Worm (Caenorhabditis elegans): ENCODE data around the gene srbc-6.

Gene srbc-6

ce11 chrV:3149910-3150428 is 20.0 kb upstream of the srbc-6 start:
- TF ChIP-seq nhr-19 (GFP tag; conservative IDR thresholded peaks at IDR 0.05) (no peak), snpc-4 (tag; optimal IDR thresholded peaks at IDR 0.05) (no peak), ets-5 (GFP tag; IDR thresholded peaks at IDR 0.05) (no peak), elt-2 (tag; optimal IDR thresholded peaks at IDR 0.05) (no peak), C16A3.4 (tag; optimal IDR thresholded peaks at IDR 0.05) (no peak), unc-130 (tag; optimal IDR thresholded peaks at IDR 0.05) (no peak), efl-3 (GFP tag; optimal IDR thresholded peaks at IDR 0.05) (no peak), nhr-85 (tag) (no peak), sptf-1 (tag; optimal IDR thresholded peaks at IDR 0.05) (no peak), ceh-63 (GFP tag; optimal IDR thresholded peaks at IDR 0.05) (no peak), tbx-2 (tag; optimal IDR thresholded peaks at IDR 0.05) (no peak), sup-37 (GFP tag; optimal IDR thresholded peaks at IDR 0.05) (no peak), fos-1 (tag; optimal IDR thresholded peaks at IDR 0.05) (no peak), Y116A8C.19 (tag; optimal IDR thresholded peaks at IDR 0.05; ENCODE audit: borderline replicate concordance) (no peak), zip-4 (GFP tag; optimal IDR thresholded peaks at IDR 0.05) (no peak), fkh-10 (GFP tag; optimal IDR thresholded peaks at IDR 0.05) (no peak), nhr-237 (tag; optimal IDR thresholded peaks at IDR 0.05) (no peak)

ce11 chrV:3151862-3152261 is 18.1 kb upstream of the srbc-6 start, which contains the start of gene srab-6:
TSS of gene srab-6 (minus strand) at chrV:3151962.
- TF ChIP-seq ceh-63 (GFP tag; optimal IDR thresholded peaks at IDR 0.05) = no peak
- no peak for TF ChIP-seq ztf-4 (tag; optimal IDR thresholded peaks at IDR 0.05)
- no peak for TF ChIP-seq ceh-8 (GFP tag; optimal IDR thresholded peaks at IDR 0.05)
- no peak for TF ChIP-seq ets-5 (GFP tag; IDR thresholded peaks at IDR 0.05)
- no peak for TF ChIP-seq dpl-1 (GFP tag; optimal IDR thresholded peaks at IDR 0.05)
- TF ChIP-seq lir-3 (tag; optimal IDR thresholded peaks at IDR 0.05; ENCODE audit: poor library complexity) = no peak
- no peak for TF ChIP-seq nhr-19 (GFP tag; conservative IDR thresholded peaks at IDR 0.05)
- TF ChIP-seq aha-1 (tag; optimal IDR thresholded peaks at IDR 0.05) = no peak
- TF ChIP-seq elt-2 (tag; optimal IDR thresholded peaks at IDR 0.05) = no peak
- TF ChIP-seq skn-1 (tag; optimal IDR thresholded peaks at IDR 0.05) = no peak
- no peak for TF ChIP-seq mef-2 (tag; optimal IDR thresholded peaks at IDR 0.05)
- no peak for TF ChIP-seq unc-98 (GFP tag; IDR thresholded peaks at IDR 0.05)

ce11 chrV:3155072-3155471 is 14.9 kb upstream of the srbc-6 start, which contains the start of gene srab-7:
TSS of gene srab-7 (minus strand) at chrV:3155172.
- no peak for TF ChIP-seq egl-13 (tag; optimal IDR thresholded peaks at IDR 0.05)
- TF ChIP-seq snpc-4 (tag; optimal IDR thresholded peaks at IDR 0.05) = no peak
- TF ChIP-seq nhr-20 (tag; optimal IDR thresholded peaks at IDR 0.05) = no peak
- TF ChIP-seq unc-30 (tag; optimal IDR thresholded peaks at IDR 0.05) = no peak
- TF ChIP-seq nhr-90 (tag; optimal IDR thresholded peaks at IDR 0.05; ENCODE audit: poor library complexity) = no peak
- no peak for TF ChIP-seq nhr-28 (tag; optimal IDR thresholded peaks at IDR 0.05)

- no peak for TF ChIP-seq C16A3.4 (tag; optimal IDR thresholded peaks at IDR 0.05)
- TF ChIP-seq isw-1 (GFP tag; IDR thresholded peaks at IDR 0.05) = no peak
- no peak for TF ChIP-seq unc-98 (GFP tag; IDR thresholded peaks at IDR 0.05)
- no peak for TF ChIP-seq nhr-76 (tag; optimal IDR thresholded peaks at IDR 0.05)
- TF ChIP-seq unc-62 (GFP tag; optimal IDR thresholded peaks at IDR 0.05) = no peak
- no peak for TF ChIP-seq ceh-90 (tag; optimal IDR thresholded peaks at IDR 0.05)
- no peak for TF ChIP-seq Y116A8C.19 (tag; optimal IDR thresholded peaks at IDR 0.05; ENCODE audit: borderline replicate concordance)
- TF ChIP-seq nhr-28 (tag; optimal IDR thresholded peaks at IDR 0.05) = no peak
These were observed 13.2 kb upstream of the srbc-6 start, which contains the start of gene exh-1 for ce11 chrV:3156786-3157185. TSS of gene exh-1 (plus strand) at chrV:3157086.

- TF ChIP-seq mep-1 (tag; optimal IDR thresholded peaks at IDR 0.05) = no peak
- TF ChIP-seq vab-15 (tag; optimal IDR thresholded peaks at IDR 0.05) = no peak
- no peak for TF ChIP-seq zip-4 (GFP tag; optimal IDR thresholded peaks at IDR 0.05)
- TF ChIP-seq C16A3.4 (tag; optimal IDR thresholded peaks at IDR 0.05) = no peak
- TF ChIP-seq jun-1 (tag; optimal IDR thresholded peaks at IDR 0.05) = no peak
These were observed 11.6 kb upstream of the srbc-6 start for ce11 chrV:3158379-3158778.

All from whole organism, L1 larva.